Fruit fly (Drosophila melanogaster) Kc167 (cell line): ENCODE results near the gene CG15283.

Experiments
- Myc ChIP-seq: fragments of >200 bp; optimal IDR thresholded peaks from 2 replicates; lab custom pipeline; 2017; ENCODE audit warnings: missing external identifiers
- Sin3A ChIP-seq: fragments of >200 bp; optimal IDR thresholded peaks from 2 replicates; lab custom pipeline; 2018; ENCODE audit warnings: missing external identifiers
- h ChIP-seq: fragments of >200 bp; optimal IDR thresholded peaks from 3 replicates; lab custom pipeline; 2018; ENCODE audit warnings: missing external identifiers
- insv ChIP-seq: fragments of >200 bp; optimal IDR thresholded peaks from 3 replicates; lab custom pipeline; 2018; ENCODE audit warnings: missing external identifiers
- psq ChIP-seq: fragments of >200 bp; optimal IDR thresholded peaks from 2 replicates; lab custom pipeline; 2017; ENCODE audit warnings: missing external identifiers
- ttk ChIP-seq: sonication (Bioruptor generic); optimal IDR thresholded peaks from 2 replicates; lab custom pipeline; 2017; ENCODE audit warnings: missing external identifiers

The CG15283 gene

dm6 chr2L:14422029-14422831 is 28.5 kb downstream of the CG15283 start:
- TF ChIP-seq h (lab: Kevin White, UChicago) (no peak), psq (no peak), insv (no peak), Sin3A (lab: Kevin White, UChicago) (no peak), ttk (no peak), Myc (lab: Kevin White, UChicago) (no peak)

- no peak for TF ChIP-seq psq
- TF ChIP-seq ttk: no peak
- TF ChIP-seq insv: no peak
- no peak for TF ChIP-seq Sin3A (lab: Kevin White, UChicago)
- no peak for TF ChIP-seq Myc (lab: Kevin White, UChicago)
- no peak for TF ChIP-seq h (lab: Kevin White, UChicago)
Observed at dm6 chr2L:14417231-14417630, 33.5 kb downstream of the CG15283 start, which contains the start of gene Pburs. Gene Pburs, minus strand, starts transcription at chr2L:14417331.

DNA sequence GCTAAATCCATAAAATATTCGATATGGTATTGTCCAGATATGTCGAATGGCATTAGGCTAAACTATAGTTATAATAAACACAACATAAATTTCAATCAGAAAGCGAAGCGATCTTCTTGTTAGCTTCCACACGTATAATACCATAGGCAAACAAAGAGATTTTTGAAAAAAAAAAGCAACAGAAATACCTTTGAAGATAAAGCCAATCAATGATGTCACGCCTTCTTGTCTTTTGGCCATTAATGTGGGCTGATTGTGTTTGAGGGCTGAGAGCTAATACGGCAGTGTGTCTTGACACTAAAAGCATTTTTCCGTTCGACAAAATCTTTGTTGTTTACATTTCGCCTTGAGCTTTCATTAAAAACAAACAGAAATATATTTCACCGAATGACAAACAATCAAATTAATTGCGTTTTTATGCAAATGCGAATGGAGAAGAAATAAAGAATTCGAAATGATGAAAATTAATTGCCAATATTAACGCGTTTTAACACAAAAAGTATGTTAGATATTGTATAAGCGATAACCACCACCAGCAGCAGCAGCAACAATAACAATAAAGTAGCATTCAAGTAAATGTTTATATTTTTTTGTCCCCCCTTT is 36.3 kb downstream of the CG15283 start:
- no peak for TF ChIP-seq insv
- TF ChIP-seq Myc (lab: Kevin White, UChicago): no peak
- TF ChIP-seq Sin3A (lab: Kevin White, UChicago): no peak
- no peak for TF ChIP-seq ttk
- TF ChIP-seq psq: no peak
- no peak for TF ChIP-seq h (lab: Kevin White, UChicago)

DNA sequence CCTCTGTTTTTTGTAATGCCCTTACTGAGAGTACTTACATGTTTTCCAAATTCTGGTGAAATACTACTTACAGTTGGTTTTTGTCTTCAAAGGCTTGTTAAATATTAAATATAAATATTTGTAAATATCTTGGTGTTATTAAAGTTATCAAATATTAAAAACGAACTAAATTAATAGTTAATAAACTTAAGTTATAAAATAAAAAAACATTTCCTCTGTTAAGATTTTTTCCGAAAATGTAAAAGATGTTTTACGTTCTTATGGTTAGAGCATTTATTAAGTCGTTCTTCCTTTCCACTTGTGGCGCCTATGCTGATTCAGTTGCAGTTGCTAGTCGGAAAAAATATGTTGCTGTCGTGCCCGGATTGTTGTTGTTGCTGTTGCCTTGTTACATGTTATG is 37.3 kb downstream of the CG15283 start:
- TF ChIP-seq Sin3A (lab: Kevin White, UChicago) (no peak), Myc (lab: Kevin White, UChicago) (no peak), psq (no peak), h (lab: Kevin White, UChicago) (no peak), ttk (no peak), insv (no peak)

- TF ChIP-seq h (lab: Kevin White, UChicago) (no peak), Sin3A (lab: Kevin White, UChicago) (no peak), psq (no peak)
Observed at dm6 chr2L:14411102-14411501, 39.6 kb downstream of the CG15283 start.

- no peak for TF ChIP-seq ttk
- no peak for TF ChIP-seq psq
- TF ChIP-seq Sin3A (lab: Kevin White, UChicago): no peak
- TF ChIP-seq insv: no peak
- TF ChIP-seq Myc (lab: Kevin White, UChicago): no peak
- no peak for TF ChIP-seq h (lab: Kevin White, UChicago)
Observed at dm6 chr2L:14410331-14410730, 40.4 kb downstream of the CG15283 start.

- TF ChIP-seq insv: peak; percentile 95
- no peak for TF ChIP-seq h (lab: Kevin White, UChicago)
Observed at dm6 chr2L:14409428-14409933, 41.2 kb downstream of the CG15283 start, which contains the start of gene elB. Gene elB, minus strand, starts transcription at chr2L:14409549.

DNA sequence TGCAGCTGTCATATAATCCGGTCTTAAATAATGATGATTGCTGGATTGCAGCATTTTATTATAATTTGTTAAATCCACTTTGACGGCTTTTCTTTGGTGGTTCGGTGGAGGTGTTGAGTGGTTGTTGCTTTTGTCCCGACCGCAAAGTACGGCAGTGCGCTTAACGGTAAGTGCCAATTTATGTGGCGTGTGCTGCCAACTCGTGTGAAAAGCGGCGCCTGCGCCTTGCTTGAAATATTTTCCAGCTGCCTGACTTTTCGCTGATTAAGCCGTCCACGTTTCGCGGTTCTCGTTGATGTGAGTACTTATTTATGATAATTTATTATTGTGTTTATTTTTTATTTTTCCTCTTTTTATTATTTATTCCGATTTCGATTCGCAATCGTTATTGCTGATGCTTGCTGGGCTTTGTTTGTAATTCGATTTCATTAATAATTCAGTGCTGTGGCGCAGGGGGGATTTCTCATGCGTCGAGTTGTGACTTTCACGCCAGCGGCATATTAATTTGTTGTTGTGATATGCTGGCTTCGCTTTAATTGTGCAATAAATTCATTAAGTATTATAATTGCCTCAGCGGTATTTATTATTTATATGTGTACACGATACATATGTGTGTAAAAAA is 42.2 kb downstream of the CG15283 start:
- TF ChIP-seq insv: no peak
- no peak for TF ChIP-seq Sin3A (lab: Kevin White, UChicago)
- TF ChIP-seq Myc (lab: Kevin White, UChicago): no peak
- TF ChIP-seq psq: no peak
- TF ChIP-seq ttk: no peak
- TF ChIP-seq h (lab: Kevin White, UChicago): no peak

- TF ChIP-seq Myc (lab: Kevin White, UChicago) (no peak), h (lab: Kevin White, UChicago) (no peak), psq (no peak), ttk (no peak), Sin3A (lab: Kevin White, UChicago) (no peak), insv (no peak)
Observed at dm6 chr2L:14404744-14405449, 45.8 kb downstream of the CG15283 start.

- TF ChIP-seq insv: no peak
- TF ChIP-seq Myc (lab: Kevin White, UChicago): no peak
- TF ChIP-seq h (lab: Kevin White, UChicago): no peak
- TF ChIP-seq psq: no peak
- TF ChIP-seq Sin3A (lab: Kevin White, UChicago): no peak
- TF ChIP-seq ttk: no peak
Observed at dm6 chr2L:14403568-14403967, 47.2 kb downstream of the CG15283 start.

- no peak for TF ChIP-seq Myc (lab: Kevin White, UChicago)
- no peak for TF ChIP-seq Sin3A (lab: Kevin White, UChicago)
- no peak for TF ChIP-seq insv
- TF ChIP-seq psq: no peak
- no peak for TF ChIP-seq h (lab: Kevin White, UChicago)
Observed at dm6 chr2L:14401616-14402240, 49.0 kb downstream of the CG15283 start.

dm6 chr2L:14400676-14401075 is 50.0 kb downstream of the CG15283 start:
- no peak for TF ChIP-seq ttk
- no peak for TF ChIP-seq Myc (lab: Kevin White, UChicago)
